Fruit fly (Drosophila melanogaster) whole organism, prepupa: ENCODE data around the gene Cpr23B.

ENCODE experiments used
- CG10631 ChIP-seq: fragments of 200-800 bp; sonication (Bioruptor generic); optimal IDR thresholded peaks from 2 replicates; lab custom pipeline; 2016; ENCODE audit warnings: missing biosample characterization, missing genetic modification characterization
- CG10669 ChIP-seq: fragments of 200-800 bp; sonication (Bioruptor generic); optimal IDR thresholded peaks from 3 replicates; lab custom pipeline; 2018; ENCODE audit warnings: missing biosample characterization, mild to moderate bottlenecking, missing genetic modification characterization, moderate library complexity
- CG11902 ChIP-seq: fragments of 200-800 bp; sonication (Bioruptor generic); optimal IDR thresholded peaks from 3 replicates; lab custom pipeline; 2016; ENCODE audit warnings: missing biosample characterization, missing genetic modification characterization
- CG1621 ChIP-seq: fragments of 200-800 bp; sonication (Bioruptor generic); optimal IDR thresholded peaks from 3 replicates; lab custom pipeline; 2018; ENCODE audit warnings: missing biosample characterization, mild to moderate bottlenecking, missing genetic modification characterization
- CG16779 ChIP-seq: fragments of 200-800 bp; sonication (Bioruptor generic); optimal IDR thresholded peaks from 3 replicates; lab custom pipeline; 2017; ENCODE audit warnings: missing biosample characterization, mild to moderate bottlenecking, missing genetic modification characterization
- CG31627 ChIP-seq: fragments of 200-800 bp; sonication (Bioruptor generic); optimal IDR thresholded peaks from 3 replicates; lab custom pipeline; 2016; ENCODE audit warnings: missing biosample characterization, missing genetic modification characterization
- CG34406 ChIP-seq: fragments of 200-800 bp; sonication (Bioruptor generic); optimal IDR thresholded peaks from 3 replicates; lab custom pipeline; 2016; ENCODE audit warnings: missing biosample characterization, missing genetic modification characterization
- CG3919 ChIP-seq: fragments of 200-800 bp; sonication (Bioruptor generic); optimal IDR thresholded peaks from 3 replicates; lab custom pipeline; 2016; ENCODE audit warnings: missing biosample characterization, missing genetic modification characterization
- CG4318 ChIP-seq: fragments of 200-800 bp; sonication (Bioruptor generic); optimal IDR thresholded peaks from 3 replicates; lab custom pipeline; 2017; ENCODE audit warnings: missing biosample characterization, mild to moderate bottlenecking, missing genetic modification characterization
- CG6163 ChIP-seq: fragments of 200-800 bp; sonication (Bioruptor generic); IDR thresholded peaks from 3 replicates; pipeline ENCODE4 v1.3.6; 2022; ENCODE audit warnings: missing biosample characterization, missing genetic modification characterization
- CG6276 ChIP-seq: fragments of 200-800 bp; sonication (Bioruptor generic); optimal IDR thresholded peaks from 2 replicates; lab custom pipeline; 2017; ENCODE audit warnings: missing biosample characterization, mild to moderate bottlenecking, missing genetic modification characterization
- CG6792 ChIP-seq: fragments of 200-800 bp; sonication (Bioruptor generic); optimal IDR thresholded peaks from 3 replicates; lab custom pipeline; 2016; ENCODE audit warnings: missing biosample characterization, missing genetic modification characterization
- CG6808 ChIP-seq: fragments of 200-800 bp; sonication (Bioruptor generic); optimal IDR thresholded peaks from 3 replicates; lab custom pipeline; 2017; ENCODE audit warnings: missing biosample characterization, missing genetic modification characterization, mild to moderate bottlenecking, moderate library complexity, missing genetic modification reagents
- CG8319 ChIP-seq: fragments of 200-800 bp; sonication (Bioruptor generic); optimal IDR thresholded peaks from 3 replicates; lab custom pipeline; 2016; ENCODE audit warnings: missing biosample characterization, missing genetic modification characterization
- CG9139 ChIP-seq: fragments of 200-800 bp; sonication (Bioruptor generic); optimal IDR thresholded peaks from 3 replicates; lab custom pipeline; 2017; ENCODE audit warnings: missing biosample characterization, mild to moderate bottlenecking, missing genetic modification characterization
- Eip75B ChIP-seq: fragments of 200-800 bp; sonication (Bioruptor generic); optimal IDR thresholded peaks from 3 replicates; lab custom pipeline; 2016; ENCODE audit warnings: missing biosample characterization, missing genetic modification characterization
- Eip78C ChIP-seq: fragments of 200-800 bp; sonication (Bioruptor generic); peaks from one replicate; lab custom pipeline; 2016; ENCODE audit warnings: missing biosample characterization, missing genetic modification characterization
- Eip93F ChIP-seq: fragments of 200-800 bp; sonication (Bioruptor generic); optimal IDR thresholded peaks from 2 replicates; lab custom pipeline; 2016; ENCODE audit warnings: missing biosample characterization, mild to moderate bottlenecking, missing genetic modification characterization
- Ets21C ChIP-seq: fragments of 200-800 bp; sonication (Bioruptor generic); optimal IDR thresholded peaks from 3 replicates; lab custom pipeline; 2016; ENCODE audit warnings: missing biosample characterization, missing genetic modification characterization
- Ets96B ChIP-seq: fragments of 200-800 bp; optimal IDR thresholded peaks from 2 replicates; lab custom pipeline; 2019; ENCODE audit warnings: missing biosample characterization, mild to moderate bottlenecking, missing genetic modification characterization, moderate library complexity
- Hr38 ChIP-seq: sonication (Bioruptor generic); optimal IDR thresholded peaks from 2 replicates; lab custom pipeline; 2016; ENCODE audit warnings: missing biosample characterization, missing genetic modification characterization
- Lpt ChIP-seq: fragments of 200-800 bp; sonication (Bioruptor generic); optimal IDR thresholded peaks from 3 replicates; lab custom pipeline; 2016; ENCODE audit warnings: missing biosample characterization, missing genetic modification characterization
- Met ChIP-seq: fragments of 200-800 bp; sonication (Bioruptor generic); optimal IDR thresholded peaks from 3 replicates; lab custom pipeline; 2016; ENCODE audit warnings: missing biosample characterization, missing genetic modification characterization
- OdsH ChIP-seq: fragments of 200-800 bp; sonication (Bioruptor generic); optimal IDR thresholded peaks from 3 replicates; lab custom pipeline; 2016; ENCODE audit warnings: missing biosample characterization, missing genetic modification characterization
- Smox ChIP-seq: fragments of 200-800 bp; sonication (Bioruptor generic); optimal IDR thresholded peaks from 3 replicates; lab custom pipeline; 2016; ENCODE audit warnings: missing biosample characterization, missing genetic modification characterization
- Sox102F ChIP-seq: fragments of 200-800 bp; sonication (Bioruptor generic); optimal IDR thresholded peaks from 2 replicates; lab custom pipeline; 2016; ENCODE audit warnings: missing biosample characterization, mild to moderate bottlenecking, missing genetic modification characterization
- Sox14 ChIP-seq: fragments of 200-800 bp; sonication (Bioruptor generic); optimal IDR thresholded peaks from 3 replicates; lab custom pipeline; 2016; ENCODE audit warnings: missing biosample characterization, missing genetic modification characterization
- Sox15 ChIP-seq: fragments of 200-800 bp; sonication (Bioruptor generic); optimal IDR thresholded peaks from 3 replicates; lab custom pipeline; 2016; ENCODE audit warnings: missing biosample characterization, missing genetic modification characterization
- achi ChIP-seq: fragments of 200-800 bp; sonication (Bioruptor generic); optimal IDR thresholded peaks from 3 replicates; lab custom pipeline; 2016; ENCODE audit warnings: missing biosample characterization, missing genetic modification characterization
- acj6 ChIP-seq: fragments of 200-800 bp; sonication (Bioruptor generic); optimal IDR thresholded peaks from 3 replicates; lab custom pipeline; 2016; ENCODE audit warnings: missing biosample characterization, missing genetic modification characterization
- cyc ChIP-seq: fragments of 200-800 bp; sonication (Bioruptor generic); optimal IDR thresholded peaks from 3 replicates; lab custom pipeline; 2016; ENCODE audit warnings: missing biosample characterization, missing genetic modification characterization
- dsx ChIP-seq: fragments of 200-800 bp; optimal IDR thresholded peaks from 3 replicates; lab custom pipeline; 2019; ENCODE audit warnings: missing biosample characterization, mild to moderate bottlenecking, missing genetic modification characterization, moderate library complexity; ENCODE audit not compliant: poor library complexity, severe bottlenecking
- eg ChIP-seq: fragments of 200-800 bp; sonication (Bioruptor generic); IDR thresholded peaks from 3 replicates; pipeline ENCODE4 v1.3.6; 2022; ENCODE audit warnings: missing biosample characterization, missing genetic modification characterization
- esn ChIP-seq: fragments of 200-800 bp; sonication (Bioruptor generic); optimal IDR thresholded peaks from 2 replicates; lab custom pipeline; 2016; ENCODE audit warnings: missing biosample characterization, mild to moderate bottlenecking, missing genetic modification characterization, moderate library complexity
- fd59A ChIP-seq: fragments of 200-800 bp; sonication (Bioruptor generic); optimal IDR thresholded peaks from 2 replicates; lab custom pipeline; 2017; ENCODE audit warnings: missing biosample characterization, mild to moderate bottlenecking, missing genetic modification characterization, missing genetic modification reagents
- fkh ChIP-seq: fragments of 200-800 bp; sonication (Bioruptor generic); optimal IDR thresholded peaks from 3 replicates; lab custom pipeline; 2017; ENCODE audit warnings: missing biosample characterization, mild to moderate bottlenecking, missing genetic modification characterization, moderate library complexity
- lz ChIP-seq: fragments of 200-800 bp; sonication (Bioruptor generic); optimal IDR thresholded peaks from 3 replicates; lab custom pipeline; 2016; ENCODE audit warnings: missing biosample characterization, missing genetic modification characterization
- pdm3 ChIP-seq: fragments of 200-800 bp; sonication (Bioruptor generic); optimal IDR thresholded peaks from 3 replicates; lab custom pipeline; 2016; ENCODE audit warnings: missing biosample characterization, missing genetic modification characterization
- spab ChIP-seq: fragments of 200-800 bp; sonication (Bioruptor generic); optimal IDR thresholded peaks from 2 replicates; lab custom pipeline; 2017; ENCODE audit warnings: missing biosample characterization, mild to moderate bottlenecking, missing genetic modification characterization, missing genetic modification reagents
- ss ChIP-seq, 2 experiments: fragments of 200-800 bp; sonication (Bioruptor generic); optimal IDR thresholded peaks; 2 replicates in 1 of 2; 3 replicates in 1 of 2; lab custom pipeline; 2017 to 2018; ENCODE audit warnings: mild to moderate bottlenecking in 2 of 2, missing biosample characterization in 2 of 2, missing genetic modification characterization in 2 of 2, moderate library complexity in 1 of 2
- svp ChIP-seq: fragments of 200-800 bp; sonication (Bioruptor generic); peaks from one replicate; lab custom pipeline; 2016; ENCODE audit warnings: missing biosample characterization, missing genetic modification characterization
- topi ChIP-seq: fragments of 200-800 bp; sonication (Bioruptor generic); optimal IDR thresholded peaks from 3 replicates; lab custom pipeline; 2016; ENCODE audit warnings: missing biosample characterization, missing genetic modification characterization
- vri ChIP-seq: fragments of 200-800 bp; sonication (Bioruptor generic); optimal IDR thresholded peaks from 3 replicates; lab custom pipeline; 2016; ENCODE audit warnings: missing biosample characterization, mild to moderate bottlenecking, missing genetic modification characterization

Cpr23B gene

dm6 chr2L:2878859-2879258, 40.6 kb downstream of the Cpr23B start, which contains the start of gene RabGGTb (continued):
- TF ChIP-seq CG9139 (GFP tag; lab: Kevin White, UChicago) (no peak), CG6792 (GFP tag; lab: Kevin White, UChicago) (peak; percentile 39), Ets96B (tag; lab: Kevin White, UChicago) (peak; percentile 21), CG10669 (GFP tag; lab: Kevin White, UChicago) (peak; percentile 17), Eip75B (GFP tag; lab: Kevin White, UChicago) (peak; percentile 52), CG4318 (GFP tag; lab: Kevin White, UChicago) (no peak), eg (peak; percentile 85), CG10631 (GFP tag; lab: Kevin White, UChicago) (peak; percentile 46), CG31627 (GFP tag; lab: Kevin White, UChicago) (peak; percentile 60), OdsH (peak; percentile 45), esn (GFP tag; lab: Kevin White, UChicago) (peak; percentile 65), CG16779 (no peak), dsx (GFP tag; lab: Kevin White, UChicago) (no peak), lz (GFP tag; lab: Kevin White, UChicago) (peak; percentile 84), achi (GFP tag; lab: Kevin White, UChicago) (peak; percentile 46), Sox15 (GFP tag; lab: Kevin White, UChicago) (no peak), CG34406 (GFP tag; lab: Kevin White, UChicago) (peak; percentile 48), pdm3 (peak; percentile 52), fd59A (GFP tag; lab: Kevin White, UChicago) (peak; percentile 21)

dm6 chr2L:2882968-2883702, 44.9 kb downstream of the Cpr23B start:
- TF ChIP-seq cyc (GFP tag; lab: Kevin White, UChicago): peak; percentile 35
- peak; percentile 14 for TF ChIP-seq Eip93F
- TF ChIP-seq lz (GFP tag; lab: Kevin White, UChicago): peak; percentile 66
- peak; percentile 30; the same call in 1 of the 3 replicates for TF ChIP-seq eg
- TF ChIP-seq Sox15 (GFP tag; lab: Kevin White, UChicago): no peak
- peak; percentile 55 for TF ChIP-seq Met (GFP tag; lab: Kevin White, UChicago)
- peak; percentile 51; the same call in 2 of the 3 replicates for TF ChIP-seq CG6163 (GFP tag; lab: Robert Waterston, UW)
- peak; percentile 27 for TF ChIP-seq Sox102F (GFP tag; lab: Kevin White, UChicago)
- peak; percentile 22 for TF ChIP-seq pdm3
- peak; percentile 41 for TF ChIP-seq Smox (GFP tag; lab: Kevin White, UChicago)
- no peak for TF ChIP-seq CG6276 (GFP tag; lab: Kevin White, UChicago)
- TF ChIP-seq CG16779: no peak
- TF ChIP-seq CG6808: no peak
- TF ChIP-seq Lpt (GFP tag; lab: Kevin White, UChicago): no peak
- TF ChIP-seq CG31627 (GFP tag; lab: Kevin White, UChicago): peak; percentile 26
- TF ChIP-seq CG10631 (GFP tag; lab: Kevin White, UChicago): no peak
- peak; percentile 7 for TF ChIP-seq Ets21C (GFP tag; lab: Kevin White, UChicago)
- peak; percentile 10 for TF ChIP-seq CG6792 (GFP tag; lab: Kevin White, UChicago)
- TF ChIP-seq ss (GFP tag; optimal IDR thresholded peaks at IDR 0.05; lab: Kevin White, UChicago): peak in 1 of 2 experiments; percentile 22
- no peak for TF ChIP-seq Eip78C (GFP tag; lab: Kevin White, UChicago)
- TF ChIP-seq Hr38: no peak
- no peak for TF ChIP-seq CG1621
- TF ChIP-seq CG3919: peak; percentile 7
- peak; percentile 71 for TF ChIP-seq svp (GFP tag; lab: Kevin White, UChicago)
- peak; percentile 50 for TF ChIP-seq esn (GFP tag; lab: Kevin White, UChicago)
- peak; percentile 24 for TF ChIP-seq Eip75B (GFP tag; lab: Kevin White, UChicago)
- TF ChIP-seq CG34406 (GFP tag; lab: Kevin White, UChicago): peak; percentile 27
- peak; percentile 76 for TF ChIP-seq fkh (GFP tag; lab: Kevin White, UChicago)
- TF ChIP-seq OdsH: no peak
- TF ChIP-seq spab (GFP tag; lab: Kevin White, UChicago): no peak
- peak; percentile 3 for TF ChIP-seq acj6 (GFP tag; lab: Kevin White, UChicago)
- no peak for TF ChIP-seq CG10669 (GFP tag; lab: Kevin White, UChicago)
- no peak for TF ChIP-seq CG8319 (GFP tag; lab: Kevin White, UChicago)
- peak; percentile 20 for TF ChIP-seq vri
- TF ChIP-seq CG11902 (GFP tag; lab: Kevin White, UChicago): no peak
- peak; percentile 5 for TF ChIP-seq Sox14
- peak; percentile 29 for TF ChIP-seq topi (GFP tag; lab: Kevin White, UChicago)
- TF ChIP-seq, all 60 proteins: peak for 23
